Worm (Caenorhabditis elegans): ENCODE results near the gene srp-6.

The srp-6 gene

ce11 chrV:7386052-7386573 is at the start of gene srp-6:
TSS of gene srp-6 (minus strand) at chrV:7386102.
- TF ChIP-seq tab-1 (GFP tag; IDR thresholded peaks at IDR 0.05) (no peak), med-1 (GFP tag; optimal IDR thresholded peaks at IDR 0.05; ENCODE audit: insufficient read depth) (no peak), T22C8.4 (GFP tag; IDR thresholded peaks at IDR 0.05) (no peak), klf-2 (GFP tag; conservative IDR thresholded peaks at IDR 0.05) (no peak), cog-1 (tag; optimal IDR thresholded peaks at IDR 0.05) (no peak), ztf-23 (GFP tag; IDR thresholded peaks at IDR 0.05) (no peak), ref-1 (GFP tag; conservative IDR thresholded peaks at IDR 0.05) (no peak), ztf-29 (GFP tag; IDR thresholded peaks at IDR 0.05) (no peak), flt-1 (GFP tag; IDR thresholded peaks at IDR 0.05) (no peak)

- TF ChIP-seq ztf-29 (GFP tag; IDR thresholded peaks at IDR 0.05) (no peak), ztf-23 (GFP tag; IDR thresholded peaks at IDR 0.05) (no peak), T22C8.4 (GFP tag; IDR thresholded peaks at IDR 0.05) (no peak), tab-1 (GFP tag; IDR thresholded peaks at IDR 0.05) (no peak), med-1 (GFP tag; optimal IDR thresholded peaks at IDR 0.05; ENCODE audit: insufficient read depth) (no peak), flt-1 (GFP tag; IDR thresholded peaks at IDR 0.05) (no peak), ref-1 (GFP tag; conservative IDR thresholded peaks at IDR 0.05) (no peak), cog-1 (tag; optimal IDR thresholded peaks at IDR 0.05) (no peak), klf-2 (GFP tag; conservative IDR thresholded peaks at IDR 0.05) (no peak)
Measured at ce11 chrV:7434805-7435363, 49.0 kb upstream of the srp-6 start.

DNA sequence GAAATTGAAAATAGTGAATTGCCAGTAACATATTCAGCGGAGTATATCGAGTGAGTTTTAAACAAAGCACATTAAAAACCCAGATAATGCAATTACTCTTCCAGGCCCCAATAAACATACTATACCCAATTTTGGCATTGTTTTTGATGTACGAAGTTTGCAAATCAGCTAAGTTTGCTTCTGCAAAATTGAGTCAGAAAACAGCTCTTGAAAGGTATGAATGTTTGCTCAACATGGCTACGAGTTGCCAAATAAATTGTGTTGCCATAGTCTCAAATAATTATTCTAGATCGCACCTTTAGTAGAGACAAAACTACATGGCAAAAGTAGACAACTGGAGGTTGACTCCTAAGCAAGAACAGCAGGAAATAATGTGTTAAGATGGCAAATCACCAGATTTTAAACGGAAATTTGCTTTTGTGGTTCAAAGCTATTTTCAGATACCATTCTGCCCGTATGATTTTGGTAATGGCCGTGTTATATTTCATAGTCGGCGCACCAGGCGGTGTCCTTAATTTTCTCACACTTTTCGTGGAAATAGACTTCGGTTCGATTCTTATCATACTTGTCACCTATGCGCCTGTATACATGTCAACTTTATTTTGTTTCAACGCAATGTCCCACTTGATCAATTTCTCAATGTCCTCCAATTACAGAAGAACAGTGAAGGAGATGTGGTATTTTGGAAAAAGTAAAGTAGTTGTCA is 46.7 kb upstream of the srp-6 start:
- TF ChIP-seq flt-1 (GFP tag; IDR thresholded peaks at IDR 0.05) (no peak), med-1 (GFP tag; optimal IDR thresholded peaks at IDR 0.05; ENCODE audit: insufficient read depth) (no peak), ref-1 (GFP tag; conservative IDR thresholded peaks at IDR 0.05) (no peak)

DNA sequence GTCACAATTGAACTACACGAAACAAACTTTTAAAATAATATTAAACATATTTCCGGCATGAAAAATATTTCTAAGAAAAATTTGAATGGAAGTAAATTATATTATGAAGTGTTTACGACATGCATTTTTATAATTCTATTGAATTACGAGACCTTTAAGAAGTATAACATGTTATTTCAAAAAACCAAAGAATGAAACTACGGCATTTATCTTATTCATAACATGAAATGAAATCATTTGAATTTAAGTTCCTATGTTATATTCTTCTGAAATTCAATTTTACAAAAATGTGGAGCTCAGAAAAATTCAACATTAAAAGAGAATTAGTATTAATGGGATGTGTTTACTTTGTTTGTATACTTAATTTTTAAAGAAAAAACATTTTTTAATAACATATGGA is 45.1 kb upstream of the srp-6 start, which contains the start of gene srw-71:
Gene srw-71 (minus strand): TSS at position 101 of the 400 bp plus-strand sequence.
- no peak for TF ChIP-seq ztf-29 (GFP tag; IDR thresholded peaks at IDR 0.05)
- no peak for TF ChIP-seq klf-2 (GFP tag; conservative IDR thresholded peaks at IDR 0.05)
- no peak for TF ChIP-seq flt-1 (GFP tag; IDR thresholded peaks at IDR 0.05)
- TF ChIP-seq tab-1 (GFP tag; IDR thresholded peaks at IDR 0.05) = no peak

- no peak for TF ChIP-seq med-1 (GFP tag; optimal IDR thresholded peaks at IDR 0.05; ENCODE audit: insufficient read depth)
- TF ChIP-seq ref-1 (GFP tag; conservative IDR thresholded peaks at IDR 0.05) = no peak
- no peak for TF ChIP-seq ztf-29 (GFP tag; IDR thresholded peaks at IDR 0.05)
- TF ChIP-seq flt-1 (GFP tag; IDR thresholded peaks at IDR 0.05) = no peak
- no peak for TF ChIP-seq tab-1 (GFP tag; IDR thresholded peaks at IDR 0.05)
- TF ChIP-seq T22C8.4 (GFP tag; IDR thresholded peaks at IDR 0.05) = no peak
- TF ChIP-seq klf-2 (GFP tag; conservative IDR thresholded peaks at IDR 0.05) = no peak
- TF ChIP-seq ztf-23 (GFP tag; IDR thresholded peaks at IDR 0.05) = no peak
- no peak for TF ChIP-seq cog-1 (tag; optimal IDR thresholded peaks at IDR 0.05)
Measured at ce11 chrV:7428880-7429279, 43.0 kb upstream of the srp-6 start, which contains the start of gene srw-69. TSS of gene srw-69 (minus strand) at chrV:7428980.

DNA sequence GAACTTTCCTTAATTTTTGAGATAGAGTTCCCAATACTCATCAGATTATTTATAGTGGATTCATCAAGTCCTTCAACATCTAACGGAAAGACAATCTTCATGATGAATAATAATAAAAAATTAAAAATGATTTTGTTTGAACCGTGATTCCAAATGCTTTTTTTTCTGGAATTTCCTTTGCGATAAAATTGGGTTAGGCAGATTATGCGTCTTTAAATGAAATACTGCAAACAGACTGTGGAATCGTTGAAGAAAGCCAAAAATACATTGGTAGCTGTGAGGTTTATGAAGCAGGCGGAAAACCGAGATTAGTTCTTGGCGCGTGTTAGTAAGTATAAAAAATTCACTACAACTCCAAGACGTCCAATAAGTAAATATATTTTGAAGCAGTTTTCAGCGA is 40.7 kb upstream of the srp-6 start, which contains the start of gene srw-68:
Gene srw-68 (minus strand): TSS at position 101 of the 400 bp plus-strand sequence.
- no peak for TF ChIP-seq flt-1 (GFP tag; IDR thresholded peaks at IDR 0.05)
- TF ChIP-seq ztf-23 (GFP tag; IDR thresholded peaks at IDR 0.05) = no peak

DNA sequence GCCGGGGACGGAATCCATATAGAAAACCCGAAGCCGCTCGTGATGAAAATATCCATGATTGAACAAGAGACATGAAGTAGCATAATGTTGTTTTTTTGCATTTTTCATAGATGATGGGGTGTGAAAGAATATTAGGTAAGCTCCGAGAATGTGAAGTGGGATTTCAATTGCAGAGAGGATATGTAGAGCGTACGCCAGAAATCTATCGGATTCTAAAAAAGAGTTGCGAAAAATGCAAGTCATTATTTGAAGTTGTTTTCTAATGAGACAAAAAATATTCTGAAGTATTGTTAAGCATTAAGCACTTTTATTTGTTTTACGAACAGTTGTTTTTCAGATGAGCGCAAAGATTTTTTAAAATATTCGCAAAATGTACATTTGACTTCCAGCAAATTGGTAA is 38.4 kb upstream of the srp-6 start, which contains the start of gene F18E3.10:
Gene F18E3.10 (minus strand): TSS at position 101 of the 400 bp plus-strand sequence.
- TF ChIP-seq med-1 (GFP tag; optimal IDR thresholded peaks at IDR 0.05; ENCODE audit: insufficient read depth) (no peak), cog-1 (tag; optimal IDR thresholded peaks at IDR 0.05) (no peak), klf-2 (GFP tag; conservative IDR thresholded peaks at IDR 0.05) (no peak), ztf-23 (GFP tag; IDR thresholded peaks at IDR 0.05) (no peak), flt-1 (GFP tag; IDR thresholded peaks at IDR 0.05) (no peak), ref-1 (GFP tag; conservative IDR thresholded peaks at IDR 0.05) (no peak), ztf-29 (GFP tag; IDR thresholded peaks at IDR 0.05) (no peak), T22C8.4 (GFP tag; IDR thresholded peaks at IDR 0.05) (no peak), tab-1 (GFP tag; IDR thresholded peaks at IDR 0.05) (no peak)

DNA sequence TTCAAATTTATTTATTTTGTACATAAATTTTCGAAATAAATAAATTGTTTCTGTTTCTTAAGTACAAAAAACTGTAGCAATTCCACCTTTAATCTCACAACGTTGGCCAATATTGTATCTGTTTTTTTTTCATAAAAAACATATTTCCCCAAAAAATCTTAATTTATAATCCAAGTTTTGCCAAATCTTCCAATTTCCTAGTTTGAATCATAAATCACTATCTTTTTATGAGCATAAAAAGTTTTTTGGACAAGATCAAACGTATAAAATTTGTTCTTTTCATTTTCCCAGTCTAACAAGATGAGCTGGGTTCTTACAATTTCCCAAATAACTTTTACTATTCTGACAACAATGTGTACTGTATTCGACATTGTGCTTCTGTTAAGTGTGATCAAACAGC is 34.3 kb upstream of the srp-6 start, which contains the start of gene srxa-4:
Gene srxa-4 (plus strand): TSS at position 301 of the 400 bp plus-strand sequence.
- no peak for TF ChIP-seq ztf-29 (GFP tag; IDR thresholded peaks at IDR 0.05)
- TF ChIP-seq tab-1 (GFP tag; IDR thresholded peaks at IDR 0.05) = no peak
- TF ChIP-seq ref-1 (GFP tag; conservative IDR thresholded peaks at IDR 0.05) = no peak
- no peak for TF ChIP-seq flt-1 (GFP tag; IDR thresholded peaks at IDR 0.05)
- TF ChIP-seq klf-2 (GFP tag; conservative IDR thresholded peaks at IDR 0.05) = no peak
- TF ChIP-seq cog-1 (tag; optimal IDR thresholded peaks at IDR 0.05) = no peak
- TF ChIP-seq ztf-23 (GFP tag; IDR thresholded peaks at IDR 0.05) = no peak
- TF ChIP-seq med-1 (GFP tag; optimal IDR thresholded peaks at IDR 0.05; ENCODE audit: insufficient read depth) = no peak
- no peak for TF ChIP-seq T22C8.4 (GFP tag; IDR thresholded peaks at IDR 0.05)

DNA sequence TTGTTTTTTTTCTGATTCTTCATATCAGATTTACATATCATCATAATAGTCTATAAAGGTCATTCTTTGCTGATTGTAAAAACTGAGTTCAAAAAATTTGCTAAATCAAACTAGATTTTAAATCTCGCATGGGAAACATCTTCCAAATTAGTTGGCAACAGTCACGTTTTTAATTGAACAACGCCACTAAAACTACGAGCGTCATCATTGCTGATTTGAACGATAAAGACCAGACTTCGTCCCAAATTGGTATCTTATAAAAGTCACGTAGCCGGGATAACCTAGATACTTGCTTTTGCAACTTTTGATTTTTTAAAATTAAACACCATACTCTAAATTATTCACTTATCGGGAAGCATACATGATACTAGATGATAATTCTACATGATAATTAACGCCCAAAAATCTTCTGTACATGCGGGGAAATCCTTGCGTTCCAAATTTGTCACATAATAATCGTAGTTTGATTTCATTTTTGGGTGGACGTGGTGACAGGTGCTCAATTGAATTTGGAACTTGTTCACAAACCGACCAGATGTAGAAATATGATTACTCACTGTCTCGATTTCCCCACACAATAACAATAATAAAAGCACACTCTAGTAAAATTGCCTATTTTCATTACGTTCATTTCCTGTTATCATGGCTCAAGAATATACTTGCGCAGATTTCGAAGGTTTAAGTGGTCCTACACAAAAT is 31.3 kb upstream of the srp-6 start, which contains the start of gene srw-67:
Gene srw-67 (plus strand): TSS at position 643 of the 699 bp plus-strand sequence.
- TF ChIP-seq T22C8.4 (GFP tag; IDR thresholded peaks at IDR 0.05) = no peak
- no peak for TF ChIP-seq klf-2 (GFP tag; conservative IDR thresholded peaks at IDR 0.05)
- TF ChIP-seq cog-1 (tag; optimal IDR thresholded peaks at IDR 0.05) = no peak
- TF ChIP-seq tab-1 (GFP tag; IDR thresholded peaks at IDR 0.05) = no peak
- no peak for TF ChIP-seq ztf-29 (GFP tag; IDR thresholded peaks at IDR 0.05)
- TF ChIP-seq ref-1 (GFP tag; conservative IDR thresholded peaks at IDR 0.05) = no peak
- no peak for TF ChIP-seq ztf-23 (GFP tag; IDR thresholded peaks at IDR 0.05)
- no peak for TF ChIP-seq flt-1 (GFP tag; IDR thresholded peaks at IDR 0.05)
- no peak for TF ChIP-seq med-1 (GFP tag; optimal IDR thresholded peaks at IDR 0.05; ENCODE audit: insufficient read depth)
